Worm (Caenorhabditis elegans) whole organism, L4 larva: ENCODE measurements around the gene clec-67.

Experiments
- ZK546.5 ChIP-seq, 2 experiments: sonication (generic microtip); optimal IDR thresholded peaks; 2 replicates each; lab custom pipeline; 2017; ENCODE audit warnings: missing biosample characterization in 2 of 2, missing genetic modification characterization in 2 of 2
- aha-1 ChIP-seq: fragments of 150-350 bp; peaks from one replicate; lab custom pipeline; 2014; ENCODE audit warnings: missing biosample characterization, missing genetic modification characterization
- arid-1 ChIP-seq: fragments of 200-800 bp; sonication (Bioruptor generic); conservative IDR thresholded peaks from 2 replicates; pipeline ENCODE4 v1.3.6; 2022; ENCODE audit warnings: missing genetic modification reagents, missing genetic modification characterization, missing compliant biosample characterization
- attf-4 ChIP-seq: sonication (generic microtip); optimal IDR thresholded peaks from 3 replicates; lab custom pipeline; 2017; ENCODE audit warnings: missing biosample characterization, missing genetic modification characterization
- ceh-28 ChIP-seq: fragments of 150-350 bp; optimal IDR thresholded peaks from 2 replicates; lab custom pipeline; 2014; ENCODE audit warnings: missing biosample characterization, missing genetic modification reagents, missing genetic modification characterization
- ceh-44 ChIP-seq: fragments of 200-800 bp; sonication (Bioruptor generic); IDR thresholded peaks from 2 replicates; pipeline ENCODE4 v1.3.6; 2022; ENCODE audit warnings: missing genetic modification reagents, missing genetic modification characterization, missing compliant biosample characterization
- ceh-82 ChIP-seq: sonication (generic microtip); optimal IDR thresholded peaks from 2 replicates; lab custom pipeline; 2017; ENCODE audit warnings: missing biosample characterization, missing genetic modification characterization
- cey-2 ChIP-seq: sonication (generic microtip); optimal IDR thresholded peaks from 3 replicates; lab custom pipeline; 2017; ENCODE audit warnings: missing genetic modification characterization, mild to moderate bottlenecking, missing compliant biosample characterization, antibody characterized with exemption, borderline replicate concordance; ENCODE audit not compliant: insufficient read depth
- daf-12 ChIP-seq: fragments of 150-350 bp; optimal IDR thresholded peaks from 2 replicates; lab custom pipeline; 2014; ENCODE audit warnings: missing biosample characterization, missing genetic modification reagents, missing genetic modification characterization
- dmd-6 ChIP-seq: fragments of 200-800 bp; sonication (Bioruptor generic); IDR thresholded peaks from 2 replicates; pipeline ENCODE4 v1.3.6; 2022; ENCODE audit warnings: missing genetic modification reagents, missing genetic modification characterization, missing compliant biosample characterization
- dmd-8 ChIP-seq: fragments of 200-800 bp; sonication (Bioruptor generic); IDR thresholded peaks from 2 replicates; pipeline ENCODE4 v1.3.6; 2022; ENCODE audit warnings: missing genetic modification characterization, missing compliant biosample characterization
- dmd-9 ChIP-seq: fragments of 200-800 bp; sonication (Bioruptor generic); IDR thresholded peaks from 2 replicates; pipeline ENCODE4 v1.3.6; 2022; ENCODE audit warnings: missing genetic modification reagents, missing genetic modification characterization, missing compliant biosample characterization
- dpl-1 ChIP-seq: fragments of 150-350 bp; optimal IDR thresholded peaks from 2 replicates; lab custom pipeline; 2014; ENCODE audit warnings: missing biosample characterization, missing genetic modification reagents, missing genetic modification characterization
- dve-1 ChIP-seq: sonication (generic microtip); optimal IDR thresholded peaks from 2 replicates; lab custom pipeline; 2017; ENCODE audit warnings: antibody characterized with exemption, mild to moderate bottlenecking, missing genetic modification characterization, missing compliant biosample characterization; ENCODE audit not compliant: insufficient read depth
- egl-27 ChIP-seq: sonication (generic microtip); optimal IDR thresholded peaks from 3 replicates; lab custom pipeline; 2017; ENCODE audit warnings: missing biosample characterization, missing genetic modification reagents, missing genetic modification characterization
- fkh-10 ChIP-seq: fragments of 150-350 bp; optimal IDR thresholded peaks from 2 replicates; lab custom pipeline; 2014; ENCODE audit warnings: missing biosample characterization, missing genetic modification reagents, missing genetic modification characterization
- hif-1 ChIP-seq, 2 experiments: sonication (generic microtip); optimal IDR thresholded peaks; 2 replicates each; lab custom pipeline; 2016 to 2017; ENCODE audit warnings: missing compliant biosample characterization in 2 of 2, missing genetic modification characterization in 2 of 2, missing genetic modification reagents in 2 of 2, missing genotype in 2 of 2, mild to moderate bottlenecking in 1 of 2
- lim-7 ChIP-seq: fragments of 200-800 bp; sonication (Bioruptor generic); IDR thresholded peaks from 2 replicates; pipeline ENCODE4 v1.3.6; 2022; ENCODE audit warnings: missing genetic modification characterization, missing compliant biosample characterization
- lin-13 ChIP-seq: fragments of 150-350 bp; optimal IDR thresholded peaks from 2 replicates; lab custom pipeline; 2014; ENCODE audit warnings: missing biosample characterization, missing genetic modification reagents, missing genetic modification characterization
- lin-39 ChIP-seq: fragments of 150-350 bp; optimal IDR thresholded peaks from 2 replicates; lab custom pipeline; 2014; ENCODE audit warnings: missing biosample characterization, missing genetic modification reagents, missing genetic modification characterization
- lir-3 ChIP-seq: sonication (generic microtip); optimal IDR thresholded peaks from 2 replicates; lab custom pipeline; 2016; ENCODE audit warnings: mild to moderate bottlenecking, missing genetic modification characterization, missing compliant biosample characterization
- lsy-2 ChIP-seq, 2 experiments: fragments of 150-350 bp in 1 of 2; sonication (generic microtip) in 1 of 2; optimal IDR thresholded peaks; 2 replicates each; lab custom pipeline; 2014 to 2017; ENCODE audit warnings: missing biosample characterization in 2 of 2, missing genetic modification characterization in 2 of 2
- mdl-1 ChIP-seq, 2 experiments: fragments of 150-350 bp in 1 of 2; sonication (generic microtip) in 1 of 2; optimal IDR thresholded peaks; 2 replicates each; lab custom pipeline; 2014 to 2017; ENCODE audit warnings: missing biosample characterization in 2 of 2, missing genetic modification characterization in 2 of 2
- nhr-11 ChIP-seq: fragments of 150-350 bp; optimal IDR thresholded peaks from 2 replicates; lab custom pipeline; 2014; ENCODE audit warnings: missing biosample characterization, missing genetic modification characterization
- nhr-111 ChIP-seq: fragments of 200-800 bp; sonication (Bioruptor generic); optimal IDR thresholded peaks from 2 replicates; lab custom pipeline; 2018; ENCODE audit warnings: mild to moderate bottlenecking, missing genetic modification characterization, missing compliant biosample characterization
- nhr-48 ChIP-seq: sonication (generic microtip); optimal IDR thresholded peaks from 2 replicates; lab custom pipeline; 2016; ENCODE audit warnings: mild to moderate bottlenecking, missing genetic modification characterization, missing compliant biosample characterization
- pha-4 ChIP-seq, 2 experiments: fragments of 150-350 bp in 1 of 2; fragments of 200-800 bp in 1 of 2; sonication (Bioruptor generic) in 1 of 2; IDR thresholded peaks in 1 of 2; optimal IDR thresholded peaks in 1 of 2; 2 replicates each; pipeline versions ENCODE4 v1.3.6 to Lab custom; 2014 to 2022; ENCODE audit warnings: missing genetic modification characterization in 2 of 2, missing genetic modification reagents in 2 of 2, missing biosample characterization in 1 of 2, missing compliant biosample characterization in 1 of 2
- php-3 ChIP-seq: fragments of 200-800 bp; sonication (Bioruptor generic); IDR thresholded peaks from 2 replicates; pipeline ENCODE4 v1.3.6; 2022; ENCODE audit warnings: missing genetic modification reagents, missing genetic modification characterization, missing compliant biosample characterization
- pqm-1 ChIP-seq: sonication (generic microtip); optimal IDR thresholded peaks from 2 replicates; lab custom pipeline; 2017; ENCODE audit warnings: missing biosample characterization, missing genetic modification characterization
- set-16 ChIP-seq: fragments of 200-800 bp; sonication (Bioruptor generic); IDR thresholded peaks from 2 replicates; pipeline ENCODE4 v1.3.6; 2022; ENCODE audit warnings: missing genetic modification reagents, missing genetic modification characterization, missing compliant biosample characterization
- skn-1 ChIP-seq: fragments of 150-350 bp; optimal IDR thresholded peaks from 2 replicates; lab custom pipeline; 2014; ENCODE audit warnings: missing biosample characterization, missing genetic modification characterization
- snpc-1.2 ChIP-seq: fragments of 200-800 bp; sonication (Bioruptor generic); IDR thresholded peaks from 2 replicates; pipeline ENCODE4 v1.3.6; 2022; ENCODE audit warnings: missing genetic modification reagents, missing genetic modification characterization, missing compliant biosample characterization
- spr-1 ChIP-seq: sonication (generic microtip); optimal IDR thresholded peaks from 2 replicates; lab custom pipeline; 2016; ENCODE audit warnings: mild to moderate bottlenecking, missing genetic modification characterization, missing compliant biosample characterization
- tag-97 ChIP-seq: fragments of 200-800 bp; sonication (Bioruptor generic); IDR thresholded peaks from 2 replicates; pipeline ENCODE4 v1.3.6; 2022; ENCODE audit warnings: missing genetic modification characterization, missing compliant biosample characterization
- unc-62 ChIP-seq, 3 experiments: fragments of 150-350 bp in 1 of 3; sonication (generic microtip); optimal IDR thresholded peaks in 2 of 3; peaks in 1 of 3; 1 replicate in 1 of 3; 2 replicates in 2 of 3; lab custom pipeline; 2014 to 2017; ENCODE audit warnings: missing biosample characterization in 3 of 3, missing genetic modification characterization in 3 of 3, missing genetic modification reagents in 3 of 3, missing genotype in 1 of 3
- zfp-3 ChIP-seq: fragments of 200-800 bp; sonication (Bioruptor generic); conservative IDR thresholded peaks from 2 replicates; pipeline ENCODE4 v1.3.6; 2022; ENCODE audit warnings: missing genetic modification reagents, missing genetic modification characterization, missing compliant biosample characterization
- ztf-7 ChIP-seq: fragments of 150-350 bp; optimal IDR thresholded peaks from 2 replicates; lab custom pipeline; 2014; ENCODE audit warnings: missing biosample characterization, missing genetic modification characterization

clec-67 gene

ce11 chrIV:3906393-3906792, 15.6 kb upstream of the clec-67 start, which contains the start of gene F56D6.11:
Gene F56D6.11, minus strand, starts transcription at chrIV:3906493.
- TF ChIP-seq set-16 (GFP tag; lab: Robert Waterston, UW) (no peak), ceh-82 (tag; lab: Kevin White, UChicago) (no peak), lin-39 (tag; lab: Kevin White, UChicago) (no peak), nhr-48 (no peak), lsy-2 (tag; optimal IDR thresholded peaks at IDR 0.05; lab: Kevin White, UChicago) (no peak), zfp-3 (GFP tag; lab: Robert Waterston, UW) (no peak), aha-1 (tag; lab: Kevin White, UChicago) (no peak), nhr-11 (tag; lab: Kevin White, UChicago) (no peak), ztf-7 (no peak), arid-1 (GFP tag; lab: Robert Waterston, UW) (no peak)

ce11 chrIV:3907506-3908188, 14.3 kb upstream of the clec-67 start, which contains the start of the genes F56D6.22 and F56D6.12:
Gene F56D6.22, minus strand, starts transcription at chrIV:3907606.
Gene F56D6.12, plus strand, starts transcription at chrIV:3908138.
- no peak for TF ChIP-seq dpl-1 (GFP tag; lab: Kevin White, UChicago)
- TF ChIP-seq lin-39 (tag; lab: Kevin White, UChicago): no peak
- TF ChIP-seq ceh-28 (tag; lab: Kevin White, UChicago): no peak
- TF ChIP-seq lin-13 (GFP tag; lab: Kevin White, UChicago): no peak
- no peak for TF ChIP-seq pha-4 (GFP tag; IDR thresholded peaks at IDR 0.05; lab: Robert Waterston, UW)
- no peak for TF ChIP-seq pha-4 (tag; optimal IDR thresholded peaks at IDR 0.05; lab: Kevin White, UChicago)
- no peak for TF ChIP-seq snpc-1.2 (GFP tag; lab: Robert Waterston, UW)
- no peak for TF ChIP-seq tag-97 (GFP tag; lab: Robert Waterston, UW)
- no peak for TF ChIP-seq fkh-10
- no peak for TF ChIP-seq ceh-44 (GFP tag; lab: Robert Waterston, UW)
- no peak for TF ChIP-seq dmd-8
- TF ChIP-seq cey-2 (tag; lab: Kevin White, UChicago): no peak
- no peak for TF ChIP-seq dmd-9 (GFP tag; lab: Robert Waterston, UW)
- no peak for TF ChIP-seq dve-1
- no peak for TF ChIP-seq set-16 (GFP tag; lab: Robert Waterston, UW)
- TF ChIP-seq unc-62 (GFP tag; optimal IDR thresholded peaks at IDR 0.05 in 1 of 2; lab: Kevin White, UChicago): no peak
- TF ChIP-seq unc-62 (tag; optimal IDR thresholded peaks at IDR 0.05; lab: Kevin White, UChicago): no peak
- TF ChIP-seq lim-7 (GFP tag; lab: Robert Waterston, UW): no peak
- TF ChIP-seq pqm-1 (tag; lab: Kevin White, UChicago): no peak

DNA sequence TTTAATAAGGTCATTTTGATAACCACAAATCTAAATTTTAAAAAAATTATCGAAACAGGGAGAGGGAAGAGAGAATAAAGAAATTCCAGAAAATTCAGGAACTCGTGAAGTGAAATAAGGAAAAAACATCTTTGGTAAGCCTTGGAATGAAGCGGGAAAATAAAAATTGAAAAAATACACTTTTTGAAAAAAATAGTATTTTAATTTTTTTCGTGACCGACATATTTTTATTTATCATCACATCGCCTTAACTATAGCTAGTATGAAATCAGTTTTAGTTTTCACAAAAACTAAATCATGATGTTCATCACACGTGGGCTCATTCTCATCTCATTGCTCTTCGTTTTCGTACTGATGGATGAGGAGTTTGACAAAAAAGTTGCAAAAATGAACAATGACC, 12.9 kb upstream of the clec-67 start, which contains the start of gene F56D6.13:
Gene F56D6.13 (plus strand): TSS at position 301 of the 400 bp plus-strand sequence.
- TF ChIP-seq mdl-1 (tag; optimal IDR thresholded peaks at IDR 0.05; lab: Kevin White, UChicago) (no peak), ZK546.5 (tag; optimal IDR thresholded peaks at IDR 0.05; lab: Kevin White, UChicago) (no peak), lir-3 (no peak), dmd-6 (GFP tag; lab: Robert Waterston, UW) (no peak), daf-12 (no peak), snpc-1.2 (GFP tag; lab: Robert Waterston, UW) (no peak), php-3 (GFP tag; lab: Robert Waterston, UW) (no peak), skn-1 (tag; lab: Kevin White, UChicago) (no peak), attf-4 (tag; lab: Kevin White, UChicago) (no peak), spr-1 (tag; lab: Kevin White, UChicago) (no peak), fkh-10 (no peak), nhr-111 (GFP tag; lab: Kevin White, UChicago) (no peak), hif-1 (tag; optimal IDR thresholded peaks at IDR 0.05; lab: Kevin White, UChicago) (no peak), egl-27 (tag; lab: Kevin White, UChicago) (no peak)
